Fruit fly (Drosophila melanogaster): ENCODE results near the gene CG4045.

The CG4045 gene

dm6 chrX:2094072-2094761 is 18.5 kb upstream of the CG4045 start, which contains the start of gene csw (continued):
- TF ChIP-seq Gug (GFP tag; IDR thresholded peaks at IDR 0.05) (peak; percentile 54), cyc (GFP tag; optimal IDR thresholded peaks at IDR 0.05) (no peak), acj6 (GFP tag; optimal IDR thresholded peaks at IDR 0.05) (no peak), Sox14 (GFP tag; optimal IDR thresholded peaks at IDR 0.05) (peak; percentile 43), eg (GFP tag; IDR thresholded peaks at IDR 0.05) (peak; percentile 93), Eip93F (GFP tag; optimal IDR thresholded peaks at IDR 0.05) (no peak), achi (GFP tag; optimal IDR thresholded peaks at IDR 0.05) (peak; percentile 28), OdsH (GFP tag; optimal IDR thresholded peaks at IDR 0.05) (peak; percentile 23), Hr4 (GFP tag; optimal IDR thresholded peaks at IDR 0.05) (no peak), vri (GFP tag; optimal IDR thresholded peaks at IDR 0.05) (no peak), Lpt (GFP tag; optimal IDR thresholded peaks at IDR 0.05) (peak; percentile 75), Sox102F (GFP tag; optimal IDR thresholded peaks at IDR 0.05) (peak; percentile 17), Eip78C (GFP tag) (peak; percentile 92), CG31627 (GFP tag; optimal IDR thresholded peaks at IDR 0.05) (peak; percentile 38), CG6854 (GFP tag; optimal IDR thresholded peaks at IDR 0.05) (peak; percentile 87), CG4318 (GFP tag; optimal IDR thresholded peaks at IDR 0.05) (peak; percentile 20), dac (GFP tag; optimal IDR thresholded peaks at IDR 0.05) (peak; percentile 31), Ets96B (tag; optimal IDR thresholded peaks at IDR 0.05) (peak; percentile 89), esn (GFP tag; optimal IDR thresholded peaks at IDR 0.05) (peak; percentile 30), dsx (GFP tag; optimal IDR thresholded peaks at IDR 0.05; ENCODE audit: poor library complexity, severe bottlenecking) (peak; percentile 93), Hr38 (GFP tag; optimal IDR thresholded peaks at IDR 0.05) (no peak), Sox15 (GFP tag; optimal IDR thresholded peaks at IDR 0.05) (peak; percentile 2), fd85E (GFP tag; optimal IDR thresholded peaks at IDR 0.05) (peak; percentile 27), CG6808 (GFP tag; optimal IDR thresholded peaks at IDR 0.05) (peak; percentile 93), CG8632 (GFP tag; optimal IDR thresholded peaks at IDR 0.05) (peak; percentile 44), CG16779 (tag; optimal IDR thresholded peaks at IDR 0.05) (peak; percentile 96), ss (GFP tag; optimal IDR thresholded peaks at IDR 0.05) (peak; percentile 98 to 99), CG1621 (tag; optimal IDR thresholded peaks at IDR 0.05) (peak; percentile 93), CG34406 (GFP tag; optimal IDR thresholded peaks at IDR 0.05) (peak; percentile 54), net (GFP tag; optimal IDR thresholded peaks at IDR 0.05) (peak; percentile 84), Hr39 (GFP tag; optimal IDR thresholded peaks at IDR 0.05) (peak; percentile 37), topi (GFP tag; optimal IDR thresholded peaks at IDR 0.05) (peak; percentile 51), fd59A (GFP tag; optimal IDR thresholded peaks at IDR 0.05) (peak; percentile 68), Ets21C (GFP tag; optimal IDR thresholded peaks at IDR 0.05) (peak; percentile 5), svp (GFP tag) (peak; percentile 46), CG6792 (GFP tag; optimal IDR thresholded peaks at IDR 0.05) (peak; percentile 43), CG10669 (GFP tag; optimal IDR thresholded peaks at IDR 0.05) (peak; percentile 92), pdm3 (GFP tag; optimal IDR thresholded peaks at IDR 0.05) (peak; percentile 57), CG7368 (GFP tag; optimal IDR thresholded peaks at IDR 0.05) (peak; percentile 67), CG6276 (GFP tag; optimal IDR thresholded peaks at IDR 0.05) (peak; percentile 92), spab (GFP tag; optimal IDR thresholded peaks at IDR 0.05) (peak; percentile 88), Met (GFP tag; optimal IDR thresholded peaks at IDR 0.05) (peak; percentile 37), CG32006 (GFP tag; optimal IDR thresholded peaks at IDR 0.05) (peak; percentile 53)

All from whole organism, prepupa.